Fruit fly (Drosophila melanogaster) whole organism, adult: ENCODE measurements around the gene CG42812.
A peak's percentile ranks its signal among the peaks of the same experiment; 100 is the strongest.

ENCODE experiments used
- CG14711 ChIP-seq: fragments of 200-800 bp; sonication (Bioruptor generic); optimal IDR thresholded peaks from 2 replicates; lab custom pipeline; 2018; ENCODE audit warnings: missing biosample characterization, mild to moderate bottlenecking, missing genetic modification characterization, moderate library complexity
- CG33017 ChIP-seq: fragments of 200-800 bp; sonication (Bioruptor generic); optimal IDR thresholded peaks from 2 replicates; lab custom pipeline; 2018; ENCODE audit warnings: missing biosample characterization, mild to moderate bottlenecking, missing genetic modification characterization, moderate library complexity
- CG7101 ChIP-seq: fragments of 200-800 bp; sonication (Bioruptor generic); optimal IDR thresholded peaks from 2 replicates; lab custom pipeline; 2018; ENCODE audit warnings: missing biosample characterization, mild to moderate bottlenecking, missing genetic modification characterization, moderate library complexity
- Clk ChIP-seq: fragments of 200-800 bp; sonication (Bioruptor generic); optimal IDR thresholded peaks from 2 replicates; lab custom pipeline; 2017; ENCODE audit warnings: missing biosample characterization, missing genetic modification characterization
- Mnt ChIP-seq: fragments of 200-800 bp; sonication (Bioruptor generic); optimal IDR thresholded peaks from 2 replicates; lab custom pipeline; 2016; ENCODE audit warnings: missing biosample characterization, mild to moderate bottlenecking, missing genetic modification characterization
- bab1 ChIP-seq: fragments of 200-800 bp; sonication (Bioruptor generic); optimal IDR thresholded peaks from 3 replicates; lab custom pipeline; 2019; ENCODE audit warnings: missing biosample characterization, mild to moderate bottlenecking, missing genetic modification characterization, moderate library complexity
- cic ChIP-seq: fragments of 200-800 bp; sonication (Bioruptor generic); optimal IDR thresholded peaks from 2 replicates; lab custom pipeline; 2017; ENCODE audit warnings: missing biosample characterization, mild to moderate bottlenecking, missing genetic modification characterization, moderate library complexity
- tj ChIP-seq: fragments of 200-800 bp; sonication (Bioruptor generic); optimal IDR thresholded peaks from 3 replicates; lab custom pipeline; 2017; ENCODE audit warnings: missing biosample characterization, mild to moderate bottlenecking, missing genetic modification characterization, moderate library complexity

- no peak for TF ChIP-seq tj (GFP tag; lab: Kevin White, UChicago)
- no peak for TF ChIP-seq Clk
- no peak for TF ChIP-seq CG7101 (tag; lab: Kevin White, UChicago)
- TF ChIP-seq Mnt (GFP tag; lab: Kevin White, UChicago) = no peak
- no peak for TF ChIP-seq cic
- no peak for TF ChIP-seq CG33017 (tag; lab: Kevin White, UChicago)
- no peak for TF ChIP-seq CG14711 (tag; lab: Kevin White, UChicago)
- peak; percentile 53 for TF ChIP-seq bab1 (GFP tag; lab: Kevin White, UChicago)
Measured at dm6 chr3R:24359957-24360356, 8.0 kb downstream of the CG42812 start, which contains the start of gene CG18528.
